Worm (Caenorhabditis elegans): ENCODE data around the gene oac-51.

DNA sequence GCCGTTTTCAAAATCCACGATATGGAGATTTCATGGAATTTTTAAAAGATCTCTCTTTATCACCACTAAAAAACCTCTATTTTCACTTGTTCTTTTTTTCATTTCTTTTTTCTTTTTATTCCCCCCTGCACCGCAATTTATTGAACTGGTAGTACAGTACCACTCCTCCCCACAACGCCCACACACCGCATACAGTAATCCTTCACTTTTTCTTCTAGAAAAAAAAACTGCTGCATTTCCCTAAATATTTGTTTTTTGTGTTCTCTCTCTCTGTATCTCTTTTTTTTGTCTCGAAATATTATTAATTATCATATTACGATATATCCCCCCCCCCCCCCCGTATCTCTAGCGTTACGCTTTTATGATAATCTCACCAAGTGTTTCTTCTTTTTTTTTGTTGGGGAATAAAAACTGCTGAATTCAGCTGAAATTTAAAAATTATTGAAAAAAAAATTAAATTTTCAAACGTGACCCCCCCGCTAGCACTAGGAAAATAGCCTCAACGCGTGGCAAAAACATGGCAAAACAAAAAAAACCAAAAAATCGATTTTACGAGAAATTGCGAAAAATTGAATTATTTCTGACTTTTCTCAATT, 19.7 kb upstream of the oac-51 start, which contains the start of gene Y24D9B.1:
- no peak for TF ChIP-seq ceh-48 (tag; optimal IDR thresholded peaks at IDR 0.05)
- TF ChIP-seq fkh-10 (GFP tag; optimal IDR thresholded peaks at IDR 0.05), result no peak
- TF ChIP-seq nfya-1 (tag; optimal IDR thresholded peaks at IDR 0.05), result no peak
- TF ChIP-seq pqm-1 (tag; optimal IDR thresholded peaks at IDR 0.05), result no peak
- TF ChIP-seq ahr-1 (tag; optimal IDR thresholded peaks at IDR 0.05), result no peak
- TF ChIP-seq ztf-16 (tag; optimal IDR thresholded peaks at IDR 0.05), result no peak
- no peak for TF ChIP-seq tbx-2 (tag; optimal IDR thresholded peaks at IDR 0.05)
- no peak for TF ChIP-seq ceh-19 (GFP tag; optimal IDR thresholded peaks at IDR 0.05)
- no peak for TF ChIP-seq hlh-30 (tag; optimal IDR thresholded peaks at IDR 0.05; ENCODE audit: insufficient read depth)
- no peak for TF ChIP-seq sox-4 (tag; optimal IDR thresholded peaks at IDR 0.05)
- no peak for TF ChIP-seq unc-55 (GFP tag; optimal IDR thresholded peaks at IDR 0.05)
- no peak for TF ChIP-seq ceh-18 (tag; optimal IDR thresholded peaks at IDR 0.05)
- TF ChIP-seq dve-1 (tag; optimal IDR thresholded peaks at IDR 0.05), result no peak
